Fruit fly (Drosophila melanogaster) whole organism, embryonic: ENCODE data around the gene RpS29.

Source experiments
- Antp ChIP-seq: fragments of 200-800 bp; sonication (Bioruptor generic); optimal IDR thresholded peaks from 3 replicates; lab custom pipeline; 2016; ENCODE audit warnings: missing biosample characterization, missing genetic modification characterization
- CG10274 ChIP-seq: fragments of 200-800 bp; sonication (Bioruptor generic); optimal IDR thresholded peaks from 3 replicates; lab custom pipeline; 2017; ENCODE audit warnings: missing biosample characterization, mild to moderate bottlenecking, missing genetic modification characterization
- CG10321 ChIP-seq: fragments of 200-800 bp; sonication (Bioruptor generic); IDR thresholded peaks from 2 replicates; pipeline ENCODE4 v1.3.6; 2022; ENCODE audit warnings: missing biosample characterization, missing genetic modification characterization
- CG11560 ChIP-seq: fragments of 200-800 bp; sonication (Bioruptor generic); IDR thresholded peaks from 3 replicates; pipeline ENCODE4 v1.3.6; 2022; ENCODE audit warnings: missing biosample characterization, missing genetic modification characterization
- CG12104 ChIP-seq: fragments of 200-800 bp; sonication (Bioruptor generic); optimal IDR thresholded peaks from 3 replicates; lab custom pipeline; 2016; ENCODE audit warnings: missing biosample characterization, missing genetic modification characterization
- CG14014 ChIP-seq: fragments of 200-800 bp; sonication (Bioruptor generic); IDR thresholded peaks from 2 replicates; pipeline ENCODE4 v1.3.6; 2022; ENCODE audit warnings: missing biosample characterization, missing genetic modification characterization
- CG14667 ChIP-seq: fragments of 200-800 bp; sonication (Bioruptor generic); IDR thresholded peaks from 2 replicates; pipeline ENCODE4 v1.3.6; 2022; ENCODE audit warnings: missing biosample characterization, missing genetic modification characterization
- CG17186 ChIP-seq: fragments of 200-800 bp; sonication (Bioruptor generic); optimal IDR thresholded peaks from 3 replicates; lab custom pipeline; 2017; ENCODE audit warnings: missing biosample characterization, missing genetic modification reagents, missing genetic modification characterization
- CG17328 ChIP-seq: fragments of 200-800 bp; sonication (Bioruptor generic); IDR thresholded peaks from 2 replicates; pipeline ENCODE4 v1.3.6; 2022; ENCODE audit warnings: missing biosample characterization, missing genetic modification characterization
- CG18764 ChIP-seq: fragments of 200-800 bp; sonication (Bioruptor generic); optimal IDR thresholded peaks from 3 replicates; lab custom pipeline; 2016; ENCODE audit warnings: missing biosample characterization, missing genetic modification characterization
- CG2120 ChIP-seq: fragments of 200-800 bp; sonication (Bioruptor generic); optimal IDR thresholded peaks from 3 replicates; lab custom pipeline; 2016; ENCODE audit warnings: missing biosample characterization, missing genetic modification characterization
- CG2712 ChIP-seq: fragments of 200-800 bp; optimal IDR thresholded peaks from 3 replicates; lab custom pipeline; 2019; ENCODE audit warnings: missing biosample characterization, mild to moderate bottlenecking, missing genetic modification characterization, moderate library complexity
- CG2889 ChIP-seq: fragments of 200-800 bp; sonication (Bioruptor generic); IDR thresholded peaks from 3 replicates; pipeline ENCODE4 v1.3.6; 2022; ENCODE audit warnings: missing biosample characterization, missing genetic modification characterization
- CG30020 ChIP-seq: fragments of 200-800 bp; optimal IDR thresholded peaks from 2 replicates; lab custom pipeline; 2019; ENCODE audit warnings: missing biosample characterization, mild to moderate bottlenecking, missing genetic modification characterization, moderate library complexity
- CG30431 ChIP-seq: fragments of 200-800 bp; sonication (Bioruptor generic); optimal IDR thresholded peaks from 2 replicates; lab custom pipeline; 2017; ENCODE audit warnings: missing biosample characterization, missing genetic modification characterization
- CG31441 ChIP-seq: fragments of 200-800 bp; sonication (Bioruptor generic); IDR thresholded peaks from 2 replicates; pipeline ENCODE4 v1.3.6; 2022; ENCODE audit warnings: missing biosample characterization, missing genetic modification characterization
- CG32772 ChIP-seq: fragments of 200-800 bp; sonication (Bioruptor generic); IDR thresholded peaks from 2 replicates; pipeline ENCODE4 v1.3.6; 2022; ENCODE audit warnings: missing biosample characterization, missing genetic modification characterization
- CG4360 ChIP-seq: fragments of 200-800 bp; sonication (Bioruptor generic); IDR thresholded peaks from 2 replicates; pipeline ENCODE4 v1.3.6; 2022; ENCODE audit warnings: missing biosample characterization, missing genetic modification characterization
- CG6791 ChIP-seq: fragments of 200-800 bp; sonication (Bioruptor generic); IDR thresholded peaks from 3 replicates; pipeline ENCODE4 v1.3.6; 2022; ENCODE audit warnings: missing biosample characterization, missing genetic modification characterization; ENCODE audit not compliant: partially characterized antibody
- CG8765 ChIP-seq: fragments of 200-800 bp; sonication (Bioruptor generic); IDR thresholded peaks from 2 replicates; pipeline ENCODE4 v1.3.6; 2022; ENCODE audit warnings: missing biosample characterization, missing genetic modification characterization
- CG9437 ChIP-seq: fragments of 200-800 bp; sonication (Bioruptor generic); optimal IDR thresholded peaks from 2 replicates; lab custom pipeline; 2018; ENCODE audit warnings: missing biosample characterization, mild to moderate bottlenecking, missing genetic modification characterization
- CHES-1-like ChIP-seq: fragments of 200-800 bp; sonication (Bioruptor generic); optimal IDR thresholded peaks from 2 replicates; lab custom pipeline; 2016; ENCODE audit warnings: missing biosample characterization, missing genetic modification characterization
- CTCF ChIP-seq: fragments of 200-800 bp; sonication (Bioruptor generic); optimal IDR thresholded peaks from 2 replicates; lab custom pipeline; 2017; ENCODE audit warnings: missing biosample characterization, mild to moderate bottlenecking, missing genetic modification characterization, moderate library complexity
- Deaf1 ChIP-seq: fragments of 200-800 bp; optimal IDR thresholded peaks from 3 replicates; lab custom pipeline; 2019; ENCODE audit warnings: missing biosample characterization, mild to moderate bottlenecking, missing genetic modification characterization, moderate library complexity
- Elba2 ChIP-seq: fragments of 200-800 bp; sonication (Bioruptor generic); optimal IDR thresholded peaks from 3 replicates; lab custom pipeline; 2016; ENCODE audit warnings: missing biosample characterization, missing genetic modification characterization
- Ets65A ChIP-seq: fragments of 200-800 bp; sonication (Bioruptor generic); peaks from one replicate; lab custom pipeline; 2016; ENCODE audit warnings: missing biosample characterization, missing genetic modification characterization
- H15 ChIP-seq: fragments of 200-800 bp; sonication (Bioruptor generic); IDR thresholded peaks from 3 replicates; pipeline ENCODE4 v1.3.6; 2022; ENCODE audit warnings: missing biosample characterization, missing genetic modification characterization
- HHEX ChIP-seq: fragments of 200-800 bp; sonication (Bioruptor generic); optimal IDR thresholded peaks from 3 replicates; lab custom pipeline; 2017; ENCODE audit warnings: missing biosample characterization, mild to moderate bottlenecking, missing genetic modification characterization, missing genetic modification reagents
- Max ChIP-seq: fragments of 200-800 bp; sonication (Bioruptor generic); optimal IDR thresholded peaks from 2 replicates; lab custom pipeline; 2016; ENCODE audit warnings: missing biosample characterization, mild to moderate bottlenecking, missing genetic modification characterization
- Mrtf ChIP-seq: fragments of 200-800 bp; sonication (Bioruptor generic); IDR thresholded peaks from 3 replicates; pipeline ENCODE4 v1.3.6; 2022; ENCODE audit warnings: missing biosample characterization, missing genetic modification characterization
- NK7.1 ChIP-seq: fragments of 200-800 bp; sonication (Bioruptor generic); optimal IDR thresholded peaks from 3 replicates; lab custom pipeline; 2016; ENCODE audit warnings: missing biosample characterization, missing genetic modification characterization
- Neu2 ChIP-seq: fragments of 200-800 bp; sonication (Bioruptor generic); optimal IDR thresholded peaks from 3 replicates; lab custom pipeline; 2016; ENCODE audit warnings: missing biosample characterization, missing genetic modification characterization, borderline replicate concordance
- Nf-YC ChIP-seq: fragments of 200-800 bp; optimal IDR thresholded peaks from 3 replicates; lab custom pipeline; 2019; ENCODE audit warnings: missing biosample characterization, mild to moderate bottlenecking, missing genetic modification characterization, moderate library complexity
- Oaz ChIP-seq: fragments of 200-800 bp; sonication (Bioruptor generic); IDR thresholded peaks from 2 replicates; pipeline ENCODE4 v1.3.6; 2022; ENCODE audit warnings: missing biosample characterization, missing genetic modification characterization
- Pdp1 ChIP-seq, 2 experiments: fragments of 200-800 bp; sonication (Bioruptor generic); optimal IDR thresholded peaks; 3 replicates each; lab custom pipeline; 2016; ENCODE audit warnings: missing biosample characterization in 2 of 2, missing genetic modification characterization in 2 of 2, mild to moderate bottlenecking in 1 of 2, moderate library complexity in 1 of 2
- ap ChIP-seq: fragments of 200-800 bp; sonication (Bioruptor generic); IDR thresholded peaks from 2 replicates; pipeline ENCODE4 v1.3.6; 2022; ENCODE audit warnings: missing biosample characterization, missing genetic modification characterization
- ato ChIP-seq: fragments of 200-800 bp; sonication (Bioruptor generic); IDR thresholded peaks from 2 replicates; pipeline ENCODE4 v1.3.6; 2022; ENCODE audit warnings: missing biosample characterization, missing genetic modification characterization; ENCODE audit not compliant: partially characterized antibody
- dati ChIP-seq: fragments of 200-800 bp; sonication (Bioruptor generic); IDR thresholded peaks from 2 replicates; pipeline ENCODE4 v1.3.6; 2022; ENCODE audit warnings: missing biosample characterization, missing genetic modification characterization
- fd3F ChIP-seq: fragments of 200-800 bp; sonication (Bioruptor generic); optimal IDR thresholded peaks from 2 replicates; lab custom pipeline; 2018; ENCODE audit warnings: missing biosample characterization, mild to moderate bottlenecking, missing genetic modification characterization, moderate library complexity
- fd64A ChIP-seq: fragments of 200-800 bp; sonication (Bioruptor generic); optimal IDR thresholded peaks from 3 replicates; lab custom pipeline; 2018; ENCODE audit warnings: missing biosample characterization, mild to moderate bottlenecking, missing genetic modification characterization
- ftz-f1 ChIP-seq: fragments of 200-800 bp; sonication (Bioruptor generic); optimal IDR thresholded peaks from 2 replicates; lab custom pipeline; 2016; ENCODE audit warnings: missing biosample characterization, missing genetic modification characterization
- gro ChIP-seq: fragments of 200-800 bp; sonication (Bioruptor generic); optimal IDR thresholded peaks from 2 replicates; lab custom pipeline; 2016; ENCODE audit warnings: missing biosample characterization, missing genetic modification characterization
- gt ChIP-seq: fragments of 200-800 bp; sonication (Bioruptor generic); IDR thresholded peaks from 2 replicates; pipeline ENCODE4 v1.3.6; 2022; ENCODE audit warnings: missing biosample characterization, missing genetic modification characterization
- ham ChIP-seq: fragments of 200-800 bp; sonication (Bioruptor generic); IDR thresholded peaks from 2 replicates; pipeline ENCODE4 v1.3.6; 2022; ENCODE audit warnings: missing biosample characterization, missing genetic modification characterization
- kah ChIP-seq: fragments of 200-800 bp; sonication (Bioruptor generic); optimal IDR thresholded peaks from 2 replicates; lab custom pipeline; 2018; ENCODE audit warnings: missing biosample characterization, mild to moderate bottlenecking, missing genetic modification characterization
- pzg ChIP-seq: fragments of 200-800 bp; sonication (Bioruptor generic); optimal IDR thresholded peaks from 3 replicates; lab custom pipeline; 2018; ENCODE audit warnings: missing biosample characterization, mild to moderate bottlenecking, missing genetic modification characterization, moderate library complexity
- ranshi ChIP-seq: fragments of 200-800 bp; sonication (Bioruptor generic); IDR thresholded peaks from 2 replicates; pipeline ENCODE4 v1.3.6; 2022; ENCODE audit warnings: missing biosample characterization, missing genetic modification characterization
- schlank ChIP-seq: fragments of 200-800 bp; sonication (Bioruptor generic); optimal IDR thresholded peaks from 2 replicates; lab custom pipeline; 2018; ENCODE audit warnings: missing biosample characterization, mild to moderate bottlenecking, missing genetic modification characterization
- tap ChIP-seq: fragments of 200-800 bp; optimal IDR thresholded peaks from 3 replicates; lab custom pipeline; 2019; ENCODE audit warnings: missing biosample characterization, mild to moderate bottlenecking, missing genetic modification characterization, moderate library complexity
- tna ChIP-seq: fragments of 200-800 bp; sonication (Bioruptor generic); IDR thresholded peaks from 2 replicates; pipeline ENCODE4 v1.3.6; 2022; ENCODE audit warnings: missing biosample characterization, missing genetic modification characterization; ENCODE audit not compliant: partially characterized antibody
- twi ChIP-seq: fragments of 200-800 bp; optimal IDR thresholded peaks from 2 replicates; lab custom pipeline; 2019; ENCODE audit warnings: missing biosample characterization, mild to moderate bottlenecking, missing genetic modification characterization, moderate library complexity

Gene RpS29

DNA sequence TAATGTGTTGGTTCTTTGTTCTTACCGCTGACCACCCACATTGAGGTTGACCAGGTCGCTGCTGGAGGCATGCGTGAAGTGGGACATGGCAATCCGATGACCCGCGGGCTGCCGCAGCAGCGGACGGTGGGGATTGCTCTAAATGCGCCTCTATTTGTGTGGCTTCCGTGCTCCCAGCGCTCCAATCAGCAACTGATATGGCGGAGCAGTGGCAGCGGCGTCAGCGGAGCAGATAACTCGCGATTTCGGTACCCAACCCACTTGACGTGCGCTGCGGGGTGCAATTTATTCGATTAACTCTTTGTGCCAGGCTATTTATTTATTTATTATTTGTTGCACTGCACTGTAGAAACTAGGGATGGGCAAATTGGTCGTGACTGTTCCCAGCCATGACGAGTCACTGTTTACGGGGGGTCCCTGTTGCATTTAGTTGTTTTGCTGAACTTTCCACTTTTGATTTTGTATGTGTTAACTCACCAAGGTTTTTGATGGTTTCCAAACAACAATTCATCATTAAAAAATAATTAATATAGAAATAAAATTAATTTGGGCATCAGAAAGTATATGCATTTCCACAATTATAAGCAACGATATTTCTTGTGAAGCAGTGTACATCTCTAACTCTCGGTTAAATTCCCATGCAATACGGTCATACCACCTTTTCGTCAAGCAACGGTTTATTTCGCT is 22.9 kb downstream of the RpS29 start, which contains the start of the genes CG9467 and CG8526 (continued):
- TF ChIP-seq CG17186 (GFP tag; lab: Kevin White, UChicago) (peak; percentile 24), Max (GFP tag; lab: Kevin White, UChicago) (peak; percentile 74), dati (GFP tag; lab: Robert Waterston, UW) (no peak), CG10274 (GFP tag; lab: Kevin White, UChicago) (no peak), Deaf1 (no peak), CG18764 (no peak), Pdp1 (GFP tag; optimal IDR thresholded peaks at IDR 0.05; lab: Kevin White, UChicago) (no peak), CG8765 (GFP tag; lab: Robert Waterston, UW) (peak; percentile 51), CG2120 (peak; percentile 74), HHEX (GFP tag; lab: Kevin White, UChicago) (peak; percentile 60), CG6791 (peak; percentile 63), ham (GFP tag; lab: Robert Waterston, UW) (no peak), Antp (GFP tag; lab: Kevin White, UChicago) (no peak), ap (GFP tag; lab: Robert Waterston, UW) (no peak), CG2712 (peak; percentile 80), CG12104 (GFP tag; lab: Kevin White, UChicago) (peak; percentile 58), fd64A (GFP tag; lab: Kevin White, UChicago) (no peak), fd3F (GFP tag; lab: Kevin White, UChicago) (peak; percentile 58), CG17328 (GFP tag; lab: Robert Waterston, UW) (no peak), CG10321 (GFP tag; lab: Robert Waterston, UW) (no peak), CG14014 (GFP tag; lab: Robert Waterston, UW) (0 out of 2 replicates have a peak, but pooled peaks have one; percentile 38), CHES-1-like (GFP tag; lab: Kevin White, UChicago) (no peak), CG30431 (no peak), CG11560 (tag; lab: Robert Waterston, UW) (0 out of 3 replicates have a peak, but pooled peaks have one; percentile 43), ftz-f1 (GFP tag; lab: Kevin White, UChicago) (no peak), Nf-YC (peak; percentile 75), CTCF (no peak), schlank (tag; lab: Kevin White, UChicago) (no peak), CG14667 (GFP tag; lab: Robert Waterston, UW) (peak; percentile 48), tap (tag; lab: Kevin White, UChicago) (no peak), gt (no peak), gro (no peak), pzg (GFP tag; lab: Kevin White, UChicago) (peak; percentile 58), twi (peak; percentile 55), Ets65A (peak; percentile 93), kah (GFP tag; lab: Kevin White, UChicago) (no peak), CG32772 (peak; percentile 51; the same call in 1 of the 2 replicates), NK7.1 (no peak), ranshi (GFP tag; lab: Robert Waterston, UW) (peak; percentile 31; the same call in 1 of the 2 replicates), ato (no peak), Mrtf (GFP tag; lab: Robert Waterston, UW) (0 out of 3 replicates have a peak, but pooled peaks have one; percentile 9), H15 (GFP tag; lab: Robert Waterston, UW) (peak; percentile 27; the same call in 1 of the 3 replicates), tna (GFP tag; lab: Robert Waterston, UW) (no peak; the same call in 1 of the 2 replicates), CG9437 (GFP tag; lab: Kevin White, UChicago) (peak; percentile 50), CG4360 (GFP tag; lab: Robert Waterston, UW) (no peak), CG2889 (GFP tag; lab: Robert Waterston, UW) (peak; percentile 69; the same call in 2 of the 3 replicates), CG31441 (peak; percentile 97), CG30020 (tag; lab: Kevin White, UChicago) (peak; percentile 73), Neu2 (GFP tag; lab: Kevin White, UChicago) (no peak), Elba2 (GFP tag; lab: Kevin White, UChicago) (no peak), Oaz (GFP tag; lab: Robert Waterston, UW) (no peak)
